Worm (Caenorhabditis elegans) whole organism, early embryonic: ENCODE results near the gene ZK616.3.

Experiments
- B0310.2 ChIP-seq: sonication (generic microtip); optimal IDR thresholded peaks from 2 replicates; lab custom pipeline; 2016; ENCODE audit warnings: mild to moderate bottlenecking, missing genetic modification characterization, missing compliant biosample characterization
- ama-1 ChIP-seq: fragments of 150-350 bp; optimal IDR thresholded peaks from 2 replicates; lab custom pipeline; 2014

DNA sequence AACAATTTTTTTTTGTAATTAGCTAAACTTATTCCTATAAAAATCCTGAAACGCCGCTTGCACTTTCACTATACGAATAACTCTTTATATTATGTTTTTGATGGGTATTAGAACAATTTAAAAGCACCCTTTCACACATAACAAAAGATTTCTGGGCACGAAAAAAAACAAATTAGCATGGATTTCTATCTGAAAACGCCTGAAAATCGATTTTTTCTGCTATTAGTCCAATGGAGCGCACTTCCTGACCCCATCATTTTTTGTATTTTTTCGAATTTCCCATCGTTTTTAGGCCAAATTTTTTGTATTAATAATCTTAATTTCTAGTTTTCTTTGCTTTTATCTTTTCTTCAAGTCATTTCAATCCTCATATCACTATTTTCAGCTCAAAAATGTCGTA, 27.5 kb upstream of the ZK616.3 start, which contains the start of gene F41H10.3:
- TF ChIP-seq B0310.2 (tag; lab: Kevin White, UChicago) (no peak), ama-1 (lab: Kevin White, UChicago) (no peak)
